Worm (Caenorhabditis elegans) whole organism, late embryonic: ENCODE measurements around the gene act-1.

Experiments used
- C08G9.2 ChIP-seq: sonication (generic microtip); optimal IDR thresholded peaks from 2 replicates; lab custom pipeline; 2016; ENCODE audit warnings: mild to moderate bottlenecking, missing genetic modification characterization, moderate library complexity, missing compliant biosample characterization
- C38D4.7 ChIP-seq: fragments of 200-800 bp; sonication (Bioruptor generic); optimal IDR thresholded peaks from 2 replicates; lab custom pipeline; 2018; ENCODE audit warnings: mild to moderate bottlenecking, missing genetic modification characterization, moderate library complexity, missing compliant biosample characterization
- K02D7.2 ChIP-seq: sonication (generic microtip); optimal IDR thresholded peaks from 2 replicates; lab custom pipeline; 2017; ENCODE audit warnings: mild to moderate bottlenecking, missing genetic modification characterization, missing compliant biosample characterization
- T23F11.4 ChIP-seq: fragments of 200-800 bp; sonication (Bioruptor generic); optimal IDR thresholded peaks from 2 replicates; lab custom pipeline; 2018; ENCODE audit warnings: mild to moderate bottlenecking, missing genetic modification characterization, missing compliant biosample characterization
- Y22D7AL.16 ChIP-seq: sonication (generic microtip); optimal IDR thresholded peaks from 2 replicates; lab custom pipeline; 2016; ENCODE audit warnings: missing genetic modification characterization, missing compliant biosample characterization
- ahr-1 ChIP-seq: sonication (generic microtip); optimal IDR thresholded peaks from 2 replicates; lab custom pipeline; 2016; ENCODE audit warnings: missing genetic modification characterization, missing compliant biosample characterization
- ceh-14 ChIP-seq: sonication (generic microtip); optimal IDR thresholded peaks from 2 replicates; lab custom pipeline; 2016; ENCODE audit warnings: missing genotype, missing genetic modification characterization, missing compliant biosample characterization
- ceh-18 ChIP-seq: sonication (generic microtip); optimal IDR thresholded peaks from 2 replicates; lab custom pipeline; 2016; ENCODE audit warnings: missing genetic modification characterization, missing compliant biosample characterization
- ceh-2 ChIP-seq: sonication (generic microtip); optimal IDR thresholded peaks from 2 replicates; lab custom pipeline; 2016; ENCODE audit warnings: missing genotype, missing genetic modification characterization, missing compliant biosample characterization
- ceh-22 ChIP-seq: sonication (generic microtip); optimal IDR thresholded peaks from 2 replicates; lab custom pipeline; 2017; ENCODE audit warnings: missing biosample characterization, missing genetic modification characterization
- ceh-24 ChIP-seq: sonication (generic microtip); optimal IDR thresholded peaks from 2 replicates; lab custom pipeline; 2016; ENCODE audit warnings: mild to moderate bottlenecking, missing genetic modification characterization, missing compliant biosample characterization
- ceh-30 ChIP-seq: fragments of 150-350 bp; optimal IDR thresholded peaks from 2 replicates; lab custom pipeline; 2014; ENCODE audit warnings: missing biosample characterization, missing genetic modification characterization
- ceh-31 ChIP-seq: sonication (generic microtip); optimal IDR thresholded peaks from 2 replicates; lab custom pipeline; 2016; ENCODE audit warnings: missing genetic modification characterization, missing compliant biosample characterization
- che-1 ChIP-seq: sonication (generic microtip); optimal IDR thresholded peaks from 2 replicates; lab custom pipeline; 2016; ENCODE audit warnings: mild to moderate bottlenecking, missing genetic modification characterization, missing compliant biosample characterization
- dmd-4 ChIP-seq: sonication (generic microtip); optimal IDR thresholded peaks from 2 replicates; lab custom pipeline; 2016; ENCODE audit warnings: borderline replicate concordance, missing genetic modification characterization, missing compliant biosample characterization
- dve-1 ChIP-seq: sonication (generic microtip); optimal IDR thresholded peaks from 2 replicates; lab custom pipeline; 2017; ENCODE audit warnings: antibody characterized with exemption, mild to moderate bottlenecking, missing genetic modification characterization, missing compliant biosample characterization
- eyg-1 ChIP-seq: sonication (generic microtip); optimal IDR thresholded peaks from 2 replicates; lab custom pipeline; 2016; ENCODE audit warnings: missing genotype, missing genetic modification characterization, missing compliant biosample characterization
- fkh-6 ChIP-seq: sonication (generic microtip); optimal IDR thresholded peaks from 2 replicates; lab custom pipeline; 2016; ENCODE audit warnings: missing genetic modification characterization, missing compliant biosample characterization
- gmeb-2 ChIP-seq: sonication (generic microtip); optimal IDR thresholded peaks from 2 replicates; lab custom pipeline; 2016; ENCODE audit warnings: missing genetic modification characterization, inconsistent platforms, missing compliant biosample characterization
- hlh-30 ChIP-seq: sonication (generic microtip); optimal IDR thresholded peaks from 2 replicates; lab custom pipeline; 2017; ENCODE audit warnings: antibody characterized with exemption, missing genetic modification characterization, missing compliant biosample characterization; ENCODE audit not compliant: insufficient read depth
- hlh-6 ChIP-seq: sonication (generic microtip); optimal IDR thresholded peaks from 2 replicates; lab custom pipeline; 2016; ENCODE audit warnings: missing genotype, missing genetic modification characterization, missing compliant biosample characterization
- lin-11 ChIP-seq: fragments of 200-800 bp; sonication (Bioruptor generic); optimal IDR thresholded peaks from 2 replicates; lab custom pipeline; 2018; ENCODE audit warnings: mild to moderate bottlenecking, missing genetic modification characterization, missing compliant biosample characterization
- nfya-1 ChIP-seq: sonication (generic microtip); optimal IDR thresholded peaks from 2 replicates; lab custom pipeline; 2017; ENCODE audit warnings: missing genetic modification characterization, mild to moderate bottlenecking, missing compliant biosample characterization, antibody characterized with exemption, moderate library complexity
- nhr-11 ChIP-seq: fragments of 150-350 bp; optimal IDR thresholded peaks from 2 replicates; lab custom pipeline; 2014; ENCODE audit warnings: missing biosample characterization, missing genetic modification characterization
- npax-4 ChIP-seq: sonication (generic microtip); optimal IDR thresholded peaks from 2 replicates; lab custom pipeline; 2016; ENCODE audit warnings: missing genetic modification characterization, missing compliant biosample characterization
- pag-3 ChIP-seq: sonication (generic microtip); optimal IDR thresholded peaks from 2 replicates; lab custom pipeline; 2016; ENCODE audit warnings: missing compliant biosample characterization, missing genetic modification characterization, borderline replicate concordance
- pha-4 ChIP-seq: fragments of 150-350 bp; optimal IDR thresholded peaks from 2 replicates; lab custom pipeline; 2018; ENCODE audit warnings: missing biosample characterization, missing genetic modification reagents, missing genetic modification characterization
- pros-1 ChIP-seq: fragments of 150-350 bp; optimal IDR thresholded peaks from 2 replicates; lab custom pipeline; 2014; ENCODE audit warnings: missing biosample characterization, missing genetic modification reagents, missing genetic modification characterization
- rnt-1 ChIP-seq: sonication (generic microtip); optimal IDR thresholded peaks from 2 replicates; lab custom pipeline; 2016; ENCODE audit warnings: missing genetic modification characterization, missing compliant biosample characterization
- sdc-2 ChIP-seq: sonication (generic microtip); optimal IDR thresholded peaks from 2 replicates; lab custom pipeline; 2016; ENCODE audit warnings: missing genotype, missing genetic modification characterization, missing compliant biosample characterization
- sox-2 ChIP-seq: fragments of 200-800 bp; sonication (Bioruptor generic); IDR thresholded peaks from 2 replicates; pipeline ENCODE4 v1.3.6; 2022; ENCODE audit warnings: missing genetic modification reagents, missing genetic modification characterization, missing compliant biosample characterization
- sox-4 ChIP-seq: sonication (generic microtip); optimal IDR thresholded peaks from 2 replicates; lab custom pipeline; 2017; ENCODE audit warnings: mild to moderate bottlenecking, missing genetic modification characterization, inconsistent platforms, missing compliant biosample characterization
- tbx-2 ChIP-seq: sonication (generic microtip); optimal IDR thresholded peaks from 2 replicates; lab custom pipeline; 2016; ENCODE audit warnings: missing genetic modification characterization, missing compliant biosample characterization
- tbx-7 ChIP-seq: sonication (generic microtip); optimal IDR thresholded peaks from 2 replicates; lab custom pipeline; 2016; ENCODE audit warnings: missing genotype, missing genetic modification characterization, missing compliant biosample characterization
- unc-42 ChIP-seq: sonication (generic microtip); optimal IDR thresholded peaks from 2 replicates; lab custom pipeline; 2016; ENCODE audit warnings: missing genotype, missing genetic modification characterization, missing compliant biosample characterization
- unc-86 ChIP-seq: sonication (generic microtip); optimal IDR thresholded peaks from 2 replicates; lab custom pipeline; 2016; ENCODE audit warnings: missing genetic modification characterization, missing compliant biosample characterization
- ztf-16 ChIP-seq: sonication (generic microtip); optimal IDR thresholded peaks from 2 replicates; lab custom pipeline; 2017; ENCODE audit warnings: missing genetic modification characterization, missing compliant biosample characterization

act-1 gene

DNA sequence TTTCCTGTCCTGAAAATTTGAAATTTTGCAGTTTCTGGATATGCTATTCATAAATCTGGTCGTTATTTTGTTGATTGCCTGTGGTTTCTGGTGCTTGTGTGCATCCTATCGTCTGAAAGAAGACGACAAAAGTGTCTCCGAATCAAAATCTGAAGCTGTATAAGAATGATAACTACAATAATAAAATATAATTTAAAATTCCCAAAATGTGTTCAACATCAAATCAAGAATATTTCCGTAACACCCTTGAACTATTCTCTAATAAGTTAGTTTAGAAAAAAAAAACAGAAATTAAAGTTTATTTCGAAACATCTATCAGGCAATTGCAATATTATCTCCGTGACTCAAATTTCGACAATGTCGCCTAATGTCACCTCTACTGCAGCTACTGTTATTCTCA is 40.4 kb upstream of the act-1 start, which contains the start of gene C45B11.8:
TSS of gene C45B11.8 (plus strand) at position 301 of the 400 bp plus-strand sequence.
- no peak for TF ChIP-seq T23F11.4 (GFP tag; lab: Kevin White, UChicago)
- no peak for TF ChIP-seq ceh-24 (tag; lab: Kevin White, UChicago)
- TF ChIP-seq nfya-1, result no peak
- no peak for TF ChIP-seq pros-1
- no peak for TF ChIP-seq eyg-1 (tag; lab: Kevin White, UChicago)
- TF ChIP-seq ceh-14 (tag; lab: Kevin White, UChicago), result no peak
- TF ChIP-seq Y22D7AL.16 (tag; lab: Kevin White, UChicago), result no peak
- TF ChIP-seq tbx-2 (tag; lab: Kevin White, UChicago), result no peak
- TF ChIP-seq rnt-1, result no peak
- TF ChIP-seq ahr-1 (tag; lab: Kevin White, UChicago), result no peak

DNA sequence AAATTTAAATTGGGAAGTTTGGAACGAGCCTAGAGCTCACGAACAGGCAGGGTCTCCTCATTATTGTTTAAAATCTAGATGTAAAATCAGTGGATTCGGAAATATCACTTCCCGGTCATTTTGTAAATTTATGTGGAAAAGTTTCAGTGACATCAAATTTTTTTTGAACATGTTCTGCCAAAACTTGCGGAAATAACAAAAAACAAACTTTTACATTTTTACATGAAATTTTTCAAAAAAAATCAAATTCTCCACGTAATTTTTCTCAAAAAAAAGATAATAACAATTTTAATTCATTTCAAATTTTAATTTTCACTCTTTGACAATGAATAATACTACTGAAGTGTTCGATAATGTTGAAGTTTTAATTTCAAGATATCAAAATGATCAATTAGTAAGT is 39.4 kb upstream of the act-1 start, which contains the start of gene C45B11.5:
TSS of gene C45B11.5 (plus strand) at position 301 of the 400 bp plus-strand sequence.
- TF ChIP-seq ceh-30 (tag; lab: Kevin White, UChicago), result no peak
- TF ChIP-seq ceh-18 (tag; lab: Kevin White, UChicago), result no peak
- no peak for TF ChIP-seq unc-42 (tag; lab: Kevin White, UChicago)
- TF ChIP-seq gmeb-2, result no peak
- TF ChIP-seq ahr-1 (tag; lab: Kevin White, UChicago), result no peak
- TF ChIP-seq hlh-6, result no peak
- TF ChIP-seq, all 69 proteins: peak for 0

DNA sequence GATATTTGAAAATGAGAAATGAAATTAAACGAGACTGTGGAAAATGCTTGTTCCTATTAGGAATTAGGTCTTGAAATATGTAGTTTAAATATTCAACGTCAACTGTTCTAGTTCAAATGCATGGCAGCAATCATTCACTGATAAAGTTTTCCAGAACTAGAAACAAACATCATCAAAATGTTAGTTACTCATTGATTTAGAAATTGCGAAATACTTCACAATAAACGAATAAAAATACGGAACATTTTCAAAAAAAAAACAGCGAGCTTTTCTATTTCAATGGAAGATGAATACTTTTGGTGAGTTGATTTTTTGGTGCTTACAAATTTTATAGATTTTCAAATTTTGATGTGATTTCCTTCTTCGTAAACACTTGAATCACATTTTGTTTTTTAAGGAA is 38.3 kb upstream of the act-1 start, which contains the start of gene C45B11.2:
TSS of gene C45B11.2 (plus strand) at position 173 of the 400 bp plus-strand sequence.
- TF ChIP-seq ceh-30 (tag; lab: Kevin White, UChicago) (no peak), dmd-4 (tag; lab: Kevin White, UChicago) (no peak), tbx-7 (tag; lab: Kevin White, UChicago) (no peak), dve-1 (tag; lab: Kevin White, UChicago) (no peak), ahr-1 (tag; lab: Kevin White, UChicago) (no peak), ceh-22 (no peak), pros-1 (no peak), lin-11 (tag; lab: Kevin White, UChicago) (no peak), C08G9.2 (tag; lab: Kevin White, UChicago) (no peak), hlh-30 (tag; lab: Kevin White, UChicago) (no peak), fkh-6 (tag; lab: Kevin White, UChicago) (no peak)

DNA sequence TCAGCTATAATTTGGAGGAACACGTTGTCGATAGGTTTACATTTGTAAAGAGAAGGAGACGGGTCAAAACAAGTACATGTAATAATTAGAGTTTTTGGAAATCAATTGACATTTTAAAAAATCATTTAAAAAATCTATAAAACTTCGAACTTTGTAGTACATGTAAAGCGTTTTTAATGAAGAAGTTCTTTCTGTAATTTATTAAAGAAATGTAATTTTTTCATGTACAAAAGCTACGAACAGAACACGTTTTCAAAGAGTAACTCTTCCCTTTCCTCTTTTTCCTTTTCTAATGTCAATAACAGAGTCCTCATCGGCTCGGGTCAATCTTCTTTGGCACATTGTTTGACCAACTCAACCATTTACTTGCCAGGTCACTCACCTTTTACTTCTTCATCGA is 37.1 kb upstream of the act-1 start, which contains the start of gene C45B11.6:
TSS of gene C45B11.6 (plus strand) at position 301 of the 400 bp plus-strand sequence.
- no peak for TF ChIP-seq rnt-1
- no peak for TF ChIP-seq ceh-30 (tag; lab: Kevin White, UChicago)
- TF ChIP-seq ceh-31 (tag; lab: Kevin White, UChicago), result no peak
- no peak for TF ChIP-seq unc-86 (tag; lab: Kevin White, UChicago)
- no peak for TF ChIP-seq C38D4.7 (GFP tag; lab: Kevin White, UChicago)
- no peak for TF ChIP-seq lin-11 (tag; lab: Kevin White, UChicago)
- TF ChIP-seq unc-42 (tag; lab: Kevin White, UChicago), result no peak
- TF ChIP-seq ceh-24 (tag; lab: Kevin White, UChicago), result no peak
- TF ChIP-seq sox-4 (tag; lab: Kevin White, UChicago), result no peak
- no peak for TF ChIP-seq sox-2 (GFP tag; lab: Robert Waterston, UW)
- TF ChIP-seq C08G9.2 (tag; lab: Kevin White, UChicago), result no peak
- TF ChIP-seq pag-3 (tag; lab: Kevin White, UChicago), result no peak
- TF ChIP-seq sdc-2 (tag; lab: Kevin White, UChicago), result no peak
- TF ChIP-seq npax-4 (tag; lab: Kevin White, UChicago), result no peak
- TF ChIP-seq, all 69 proteins: peak for 0

DNA sequence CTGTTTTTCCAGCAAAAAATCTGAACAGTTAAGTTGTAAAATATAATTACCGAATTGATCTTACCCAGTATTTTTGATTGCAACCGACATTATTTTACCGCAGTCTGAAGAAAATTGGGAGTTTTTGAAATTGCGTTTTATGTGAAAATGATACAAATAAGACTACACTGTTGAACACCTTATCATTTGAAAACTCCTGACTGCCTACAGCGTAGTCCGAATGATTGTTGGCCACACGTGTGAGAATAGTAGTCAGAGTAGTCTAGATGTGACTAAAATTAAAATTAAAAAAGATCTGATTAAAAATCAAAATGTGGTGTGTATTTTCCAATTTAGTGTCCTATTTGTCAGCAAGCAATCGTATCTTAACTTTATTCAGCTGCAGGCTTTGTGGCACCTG is 34.1 kb upstream of the act-1 start, which contains the start of gene dhs-18:
TSS of gene dhs-18 (minus strand) at position 104 of the 400 bp plus-strand sequence.
- TF ChIP-seq tbx-7 (tag; lab: Kevin White, UChicago) (no peak), nhr-11 (tag; lab: Kevin White, UChicago) (no peak), ztf-16 (tag; lab: Kevin White, UChicago) (no peak), ceh-2 (tag; lab: Kevin White, UChicago) (no peak), che-1 (tag; lab: Kevin White, UChicago) (no peak), K02D7.2 (tag; lab: Kevin White, UChicago) (no peak), pha-4 (tag; lab: Kevin White, UChicago) (no peak), ceh-18 (tag; lab: Kevin White, UChicago) (no peak)
- TF ChIP-seq, all 69 proteins: peak for 0
